Worm (Caenorhabditis elegans) whole organism, L2 larva: ENCODE data around the gene nhr-92.

ENCODE experiments used
- C34F6.9 ChIP-seq: fragments of 150-350 bp; optimal IDR thresholded peaks from 2 replicates; lab custom pipeline; 2014; ENCODE audit warnings: missing biosample characterization, missing genetic modification characterization
- R02D3.7 ChIP-seq: fragments of 150-350 bp; optimal IDR thresholded peaks from 2 replicates; lab custom pipeline; 2014; ENCODE audit warnings: missing biosample characterization, missing genetic modification characterization
- Y55F3AM.14 ChIP-seq: fragments of 200-800 bp; sonication (Bioruptor generic); optimal IDR thresholded peaks from 2 replicates; lab custom pipeline; 2018; ENCODE audit warnings: mild to moderate bottlenecking, missing genetic modification characterization, missing compliant biosample characterization
- ZK546.5 ChIP-seq: sonication (generic microtip); optimal IDR thresholded peaks from 2 replicates; lab custom pipeline; 2017; ENCODE audit warnings: missing biosample characterization, missing genetic modification characterization
- aly-2 ChIP-seq: fragments of 150-350 bp; optimal IDR thresholded peaks from 2 replicates; lab custom pipeline; 2014; ENCODE audit warnings: missing biosample characterization, missing genetic modification characterization
- ama-1 ChIP-seq: fragments of 150-350 bp; optimal IDR thresholded peaks from 2 replicates; lab custom pipeline; 2018; ENCODE audit warnings: inconsistent platforms
- ceh-16 ChIP-seq: fragments of 150-350 bp; optimal IDR thresholded peaks from 2 replicates; lab custom pipeline; 2014; ENCODE audit warnings: missing biosample characterization, missing genetic modification characterization
- ceh-82 ChIP-seq: fragments of 150-350 bp; optimal IDR thresholded peaks from 2 replicates; lab custom pipeline; 2014; ENCODE audit warnings: missing biosample characterization, missing genetic modification characterization
- crh-2 ChIP-seq: sonication (generic microtip); optimal IDR thresholded peaks from 2 replicates; lab custom pipeline; 2017; ENCODE audit warnings: missing biosample characterization, missing genetic modification characterization
- egl-27 ChIP-seq: sonication (generic microtip); optimal IDR thresholded peaks from 3 replicates; lab custom pipeline; 2017; ENCODE audit warnings: missing biosample characterization, missing genetic modification reagents, missing genetic modification characterization
- elt-1 ChIP-seq: fragments of 150-350 bp; optimal IDR thresholded peaks from 2 replicates; lab custom pipeline; 2014; ENCODE audit warnings: missing biosample characterization, missing genetic modification characterization
- elt-3 ChIP-seq: sonication (generic microtip); optimal IDR thresholded peaks from 2 replicates; lab custom pipeline; 2017; ENCODE audit warnings: missing biosample characterization, missing genetic modification characterization
- fos-1 ChIP-seq: fragments of 150-350 bp; optimal IDR thresholded peaks from 2 replicates; lab custom pipeline; 2014; ENCODE audit warnings: missing biosample characterization, missing genetic modification characterization
- lin-11 ChIP-seq: fragments of 150-350 bp; sonication (generic microtip); optimal IDR thresholded peaks from 2 replicates; lab custom pipeline; 2014; ENCODE audit warnings: missing biosample characterization, missing genetic modification characterization, inconsistent platforms, mixed read lengths
- lin-13 ChIP-seq: fragments of 150-350 bp; optimal IDR thresholded peaks from 2 replicates; lab custom pipeline; 2014; ENCODE audit warnings: missing biosample characterization, missing genetic modification reagents, missing genetic modification characterization
- lin-39 ChIP-seq: fragments of 150-350 bp; optimal IDR thresholded peaks from 2 replicates; lab custom pipeline; 2014; ENCODE audit warnings: missing biosample characterization, missing genetic modification reagents, missing genetic modification characterization
- lsy-2 ChIP-seq, 2 experiments: fragments of 150-350 bp in 1 of 2; sonication (generic microtip) in 1 of 2; optimal IDR thresholded peaks; 2 replicates each; lab custom pipeline; 2014 to 2017; ENCODE audit warnings: missing biosample characterization in 2 of 2, missing genetic modification characterization in 2 of 2
- mab-5 ChIP-seq: fragments of 150-350 bp; optimal IDR thresholded peaks from 2 replicates; lab custom pipeline; 2014; ENCODE audit warnings: missing biosample characterization, missing genetic modification characterization
- mbf-1 ChIP-seq: sonication (generic microtip); optimal IDR thresholded peaks from 2 replicates; lab custom pipeline; 2017; ENCODE audit warnings: missing biosample characterization, missing genetic modification characterization
- nhr-10 ChIP-seq: sonication (generic microtip); optimal IDR thresholded peaks from 2 replicates; lab custom pipeline; 2017; ENCODE audit warnings: missing biosample characterization, missing genetic modification characterization
- nhr-11 ChIP-seq: fragments of 150-350 bp; optimal IDR thresholded peaks from 2 replicates; lab custom pipeline; 2014; ENCODE audit warnings: missing biosample characterization, missing genetic modification characterization
- nhr-12 ChIP-seq: fragments of 150-350 bp; optimal IDR thresholded peaks from 2 replicates; lab custom pipeline; 2014; ENCODE audit warnings: missing biosample characterization, missing genetic modification characterization
- nhr-129 ChIP-seq: fragments of 150-350 bp; optimal IDR thresholded peaks from 2 replicates; lab custom pipeline; 2014; ENCODE audit warnings: missing biosample characterization, missing genetic modification characterization
- nhr-21 ChIP-seq: fragments of 150-350 bp; optimal IDR thresholded peaks from 2 replicates; lab custom pipeline; 2014; ENCODE audit warnings: missing biosample characterization, missing genetic modification characterization
- nhr-23 ChIP-seq: fragments of 150-350 bp; optimal IDR thresholded peaks from 2 replicates; lab custom pipeline; 2014; ENCODE audit warnings: missing biosample characterization, missing genetic modification reagents, missing genetic modification characterization
- nhr-25 ChIP-seq: fragments of 150-350 bp; sonication (generic microtip); optimal IDR thresholded peaks from 3 replicates; lab custom pipeline; 2014; ENCODE audit warnings: missing biosample characterization, missing genetic modification characterization
- nhr-77 ChIP-seq: fragments of 150-350 bp; optimal IDR thresholded peaks from 2 replicates; lab custom pipeline; 2014; ENCODE audit warnings: missing biosample characterization, missing genetic modification characterization
- sem-4 ChIP-seq: fragments of 150-350 bp; optimal IDR thresholded peaks from 2 replicates; lab custom pipeline; 2014; ENCODE audit warnings: missing biosample characterization, missing genetic modification reagents, missing genetic modification characterization
- skn-1 ChIP-seq: sonication (generic microtip); optimal IDR thresholded peaks from 2 replicates; lab custom pipeline; 2017; ENCODE audit warnings: missing biosample characterization, missing genetic modification characterization
- sma-3 ChIP-seq: sonication (generic microtip); optimal IDR thresholded peaks from 2 replicates; lab custom pipeline; 2016; ENCODE audit warnings: missing genetic modification reagents, missing genetic modification characterization, missing compliant biosample characterization
- sma-9 ChIP-seq, 2 experiments: fragments of 150-350 bp in 1 of 2; sonication (generic microtip) in 1 of 2; optimal IDR thresholded peaks; 2 replicates each; lab custom pipeline; 2014 to 2016; ENCODE audit warnings: missing genetic modification characterization in 2 of 2, mild to moderate bottlenecking in 1 of 2, missing biosample characterization in 1 of 2, missing compliant biosample characterization in 1 of 2, missing genetic modification reagents in 1 of 2, moderate library complexity in 1 of 2
- snpc-4 ChIP-seq: fragments of 150-350 bp; optimal IDR thresholded peaks from 2 replicates; lab custom pipeline; 2014; ENCODE audit warnings: missing biosample characterization, missing genetic modification characterization
- unc-39 ChIP-seq: fragments of 150-350 bp; optimal IDR thresholded peaks from 2 replicates; lab custom pipeline; 2014; ENCODE audit warnings: missing biosample characterization, missing genetic modification characterization
- unc-55 ChIP-seq: fragments of 150-350 bp; sonication (generic microtip); optimal IDR thresholded peaks from 3 replicates; lab custom pipeline; 2014; ENCODE audit warnings: missing biosample characterization, missing genetic modification reagents, missing genetic modification characterization
- unc-62 ChIP-seq: fragments of 150-350 bp; optimal IDR thresholded peaks from 2 replicates; lab custom pipeline; 2014; ENCODE audit warnings: missing biosample characterization, missing genetic modification reagents, missing genetic modification characterization
- zag-1 ChIP-seq: fragments of 150-350 bp; optimal IDR thresholded peaks from 2 replicates; lab custom pipeline; 2014; ENCODE audit warnings: missing biosample characterization, missing genetic modification characterization
- ztf-1 ChIP-seq: fragments of 200-800 bp; sonication (Bioruptor generic); conservative IDR thresholded peaks from 2 replicates; pipeline ENCODE4 v1.3.6; 2022; ENCODE audit warnings: missing genetic modification characterization, missing compliant biosample characterization
- ztf-4 ChIP-seq: fragments of 150-350 bp; optimal IDR thresholded peaks from 2 replicates; lab custom pipeline; 2014; ENCODE audit warnings: missing biosample characterization, missing genetic modification characterization

nhr-92 gene

ce11 chrIV:1624447-1624846 lies 4.6 kb downstream of the nhr-92 start:
- TF ChIP-seq nhr-77 (tag; lab: Kevin White, UChicago), result no peak

ce11 chrIV:1626342-1626855 lies 6.5 kb downstream of the nhr-92 start, which contains the start of gene nhr-146:
TSS of gene nhr-146 (plus strand) at chrIV:1626805.
- TF ChIP-seq nhr-129 (tag; lab: Kevin White, UChicago), result no peak
- no peak for TF ChIP-seq elt-1 (tag; lab: Kevin White, UChicago)
- no peak for TF ChIP-seq nhr-11 (tag; lab: Kevin White, UChicago)
- TF ChIP-seq unc-55 (GFP tag; lab: Kevin White, UChicago), result no peak
- no peak for TF ChIP-seq lsy-2 (tag; optimal IDR thresholded peaks at IDR 0.05; lab: Kevin White, UChicago)
- TF ChIP-seq nhr-77 (tag; lab: Kevin White, UChicago), result no peak
- no peak for TF ChIP-seq skn-1 (tag; lab: Kevin White, UChicago)
- no peak for TF ChIP-seq ceh-16 (tag; lab: Kevin White, UChicago)
- TF ChIP-seq unc-62 (GFP tag; lab: Kevin White, UChicago), result no peak
- TF ChIP-seq sma-9 (GFP tag; optimal IDR thresholded peaks at IDR 0.05; lab: Kevin White, UChicago), result no peak
- TF ChIP-seq sma-9 (tag; optimal IDR thresholded peaks at IDR 0.05; lab: Kevin White, UChicago), result no peak
- TF ChIP-seq ZK546.5, result no peak
- TF ChIP-seq R02D3.7 (tag; lab: Kevin White, UChicago), result no peak
- TF ChIP-seq zag-1 (tag; lab: Kevin White, UChicago), result no peak
- TF ChIP-seq lin-13 (GFP tag; lab: Kevin White, UChicago), result no peak
- no peak for TF ChIP-seq mbf-1
- no peak for TF ChIP-seq snpc-4 (tag; lab: Kevin White, UChicago)
- no peak for TF ChIP-seq elt-3 (tag; lab: Kevin White, UChicago)

ce11 chrIV:1628281-1628680 lies 8.4 kb downstream of the nhr-92 start:
- TF ChIP-seq nhr-21 (tag; lab: Kevin White, UChicago) (no peak), unc-62 (GFP tag; lab: Kevin White, UChicago) (no peak), sma-3 (no peak), nhr-25 (tag; lab: Kevin White, UChicago) (no peak), crh-2 (no peak), nhr-77 (tag; lab: Kevin White, UChicago) (no peak), lin-13 (GFP tag; lab: Kevin White, UChicago) (no peak), nhr-11 (tag; lab: Kevin White, UChicago) (no peak), ceh-82 (tag; lab: Kevin White, UChicago) (no peak), unc-39 (tag; lab: Kevin White, UChicago) (no peak), ama-1 (no peak), elt-3 (tag; lab: Kevin White, UChicago) (no peak), lin-39 (tag; lab: Kevin White, UChicago) (no peak), unc-55 (GFP tag; lab: Kevin White, UChicago) (no peak), nhr-23 (no peak), lin-11 (tag; lab: Kevin White, UChicago) (no peak), mab-5 (tag; lab: Kevin White, UChicago) (no peak), fos-1 (tag; lab: Kevin White, UChicago) (no peak), ZK546.5 (no peak)

- TF ChIP-seq sma-3, result no peak
- TF ChIP-seq elt-3 (tag; lab: Kevin White, UChicago), result no peak
- no peak for TF ChIP-seq sma-9 (GFP tag; optimal IDR thresholded peaks at IDR 0.05; lab: Kevin White, UChicago)
- no peak for TF ChIP-seq sma-9 (tag; optimal IDR thresholded peaks at IDR 0.05; lab: Kevin White, UChicago)
- TF ChIP-seq nhr-10, result no peak
- no peak for TF ChIP-seq ztf-1 (GFP tag; lab: Robert Waterston, UW)
- no peak for TF ChIP-seq Y55F3AM.14
- no peak for TF ChIP-seq fos-1 (tag; lab: Kevin White, UChicago)
- no peak for TF ChIP-seq nhr-11 (tag; lab: Kevin White, UChicago)
Observed at ce11 chrIV:1628730-1629129, 8.8 kb downstream of the nhr-92 start.

ce11 chrIV:1631651-1632050 lies 11.8 kb downstream of the nhr-92 start, which contains the start of gene cpg-24:
TSS of gene cpg-24 (plus strand) at chrIV:1631951.
- TF ChIP-seq egl-27 (tag; lab: Kevin White, UChicago) (no peak), ztf-4 (no peak), fos-1 (tag; lab: Kevin White, UChicago) (no peak), nhr-77 (tag; lab: Kevin White, UChicago) (no peak), unc-55 (GFP tag; lab: Kevin White, UChicago) (no peak), aly-2 (no peak), nhr-12 (tag; lab: Kevin White, UChicago) (no peak), lsy-2 (tag; optimal IDR thresholded peaks at IDR 0.05; lab: Kevin White, UChicago) (no peak), sem-4 (tag; lab: Kevin White, UChicago) (no peak), C34F6.9 (tag; lab: Kevin White, UChicago) (no peak), zag-1 (tag; lab: Kevin White, UChicago) (no peak), Y55F3AM.14 (no peak), elt-1 (tag; lab: Kevin White, UChicago) (no peak), nhr-129 (tag; lab: Kevin White, UChicago) (no peak), ceh-82 (tag; lab: Kevin White, UChicago) (no peak), crh-2 (no peak)
- TF ChIP-seq, all 48 proteins: peak for 0
